Fruit fly (Drosophila melanogaster) whole organism, embryonic: ENCODE results near the gene sing.
A peak's percentile ranks its signal among the peaks of the same experiment; 100 is the strongest.

Experiments used
- B-H2 ChIP-seq: fragments of 200-800 bp; sonication (Bioruptor generic); optimal IDR thresholded peaks from 2 replicates; lab custom pipeline; 2018; ENCODE audit warnings: missing biosample characterization, mild to moderate bottlenecking, missing genetic modification characterization
- CG11723 ChIP-seq: fragments of 200-800 bp; sonication (Bioruptor generic); optimal IDR thresholded peaks from 2 replicates; lab custom pipeline; 2017; ENCODE audit warnings: missing biosample characterization, mild to moderate bottlenecking, missing genetic modification characterization
- CG12744 ChIP-seq: fragments of 200-800 bp; sonication (Bioruptor generic); optimal IDR thresholded peaks from 2 replicates; lab custom pipeline; 2016; ENCODE audit warnings: missing biosample characterization, missing genetic modification characterization
- CG13624 ChIP-seq: fragments of 200-800 bp; sonication (Bioruptor generic); optimal IDR thresholded peaks from 2 replicates; lab custom pipeline; 2016; ENCODE audit warnings: missing biosample characterization, missing genetic modification characterization
- CG14710 ChIP-seq: fragments of 200-800 bp; sonication (Bioruptor generic); optimal IDR thresholded peaks from 3 replicates; lab custom pipeline; 2019; ENCODE audit warnings: missing biosample characterization, mild to moderate bottlenecking, missing genetic modification characterization, moderate library complexity
- CG1529 ChIP-seq: fragments of 200-800 bp; sonication (Bioruptor generic); optimal IDR thresholded peaks from 3 replicates; lab custom pipeline; 2018; ENCODE audit warnings: missing biosample characterization, missing genetic modification characterization
- CG15514 ChIP-seq: fragments of 200-800 bp; sonication (Bioruptor generic); optimal IDR thresholded peaks from 3 replicates; lab custom pipeline; 2017; ENCODE audit warnings: missing biosample characterization, missing genetic modification characterization, mild to moderate bottlenecking, moderate library complexity, missing genetic modification reagents
- CG1647 ChIP-seq: fragments of 200-800 bp; sonication (Bioruptor generic); optimal IDR thresholded peaks from 3 replicates; lab custom pipeline; 2016; ENCODE audit warnings: missing biosample characterization, missing genetic modification characterization
- CG16779 ChIP-seq: fragments of 200-800 bp; sonication (Bioruptor generic); IDR thresholded peaks from 2 replicates; pipeline ENCODE4 v1.3.6; 2022; ENCODE audit warnings: missing biosample characterization, missing genetic modification characterization
- CG16813 ChIP-seq: fragments of 200-800 bp; sonication (Bioruptor generic); IDR thresholded peaks from 3 replicates; pipeline ENCODE4 v1.3.6; 2022; ENCODE audit warnings: missing biosample characterization, missing genetic modification characterization; ENCODE audit not compliant: partially characterized antibody
- CG18262 ChIP-seq: fragments of 200-800 bp; optimal IDR thresholded peaks from 3 replicates; lab custom pipeline; 2019; ENCODE audit warnings: missing biosample characterization, mild to moderate bottlenecking, missing genetic modification characterization, moderate library complexity
- CG2678 ChIP-seq: fragments of 200-800 bp; sonication (Bioruptor generic); optimal IDR thresholded peaks from 3 replicates; lab custom pipeline; 2019; ENCODE audit warnings: missing biosample characterization, mild to moderate bottlenecking, missing genetic modification characterization, moderate library complexity
- CG3995 ChIP-seq: fragments of 200-800 bp; sonication (Bioruptor generic); optimal IDR thresholded peaks from 3 replicates; lab custom pipeline; 2016; ENCODE audit warnings: missing biosample characterization, missing genetic modification characterization
- CG42726 ChIP-seq: fragments of 200-800 bp; sonication (Bioruptor generic); IDR thresholded peaks from 2 replicates; pipeline ENCODE4 v1.3.6; 2022; ENCODE audit warnings: missing biosample characterization, missing genetic modification characterization; ENCODE audit not compliant: partially characterized antibody
- CG7987 ChIP-seq: fragments of 200-800 bp; sonication (Bioruptor generic); optimal IDR thresholded peaks from 2 replicates; lab custom pipeline; 2018; ENCODE audit warnings: missing biosample characterization, mild to moderate bottlenecking, missing genetic modification characterization, moderate library complexity
- CG9797 ChIP-seq: fragments of 200-800 bp; sonication (Bioruptor generic); optimal IDR thresholded peaks from 3 replicates; lab custom pipeline; 2018; ENCODE audit warnings: missing biosample characterization, mild to moderate bottlenecking, missing genetic modification characterization
- CTCF ChIP-seq: fragments of 200-800 bp; sonication (Bioruptor generic); optimal IDR thresholded peaks from 2 replicates; lab custom pipeline; 2017; ENCODE audit warnings: missing biosample characterization, mild to moderate bottlenecking, missing genetic modification characterization, moderate library complexity
- Dek ChIP-seq: fragments of 200-800 bp; sonication (Bioruptor generic); optimal IDR thresholded peaks from 3 replicates; lab custom pipeline; 2019; ENCODE audit warnings: missing biosample characterization, mild to moderate bottlenecking, missing genetic modification characterization, moderate library complexity
- Dll ChIP-seq: fragments of 200-800 bp; sonication (Bioruptor generic); IDR thresholded peaks from 4 replicates; pipeline ENCODE4 v1.3.6; 2022; ENCODE audit warnings: missing biosample characterization, missing genetic modification characterization; ENCODE audit not compliant: partially characterized antibody
- Dp ChIP-seq: fragments of 200-800 bp; sonication (Bioruptor generic); optimal IDR thresholded peaks from 2 replicates; lab custom pipeline; 2018; ENCODE audit warnings: missing biosample characterization, mild to moderate bottlenecking, missing genetic modification characterization, moderate library complexity
- Dref ChIP-seq: fragments of 200-800 bp; sonication (Bioruptor generic); IDR thresholded peaks from 2 replicates; pipeline ENCODE4 v1.3.6; 2022; ENCODE audit warnings: missing biosample characterization, missing genetic modification characterization
- Ets97D ChIP-seq: fragments of 200-800 bp; sonication (Bioruptor generic); optimal IDR thresholded peaks from 3 replicates; lab custom pipeline; 2016; ENCODE audit warnings: missing biosample characterization, missing genetic modification characterization
- MBD-R2 ChIP-seq: fragments of 200-800 bp; sonication (Bioruptor generic); IDR thresholded peaks from 2 replicates; pipeline ENCODE4 v1.3.6; 2022; ENCODE audit warnings: missing biosample characterization, missing genetic modification characterization
- Nf-YA ChIP-seq: fragments of 200-800 bp; sonication (Bioruptor generic); IDR thresholded peaks from 2 replicates; pipeline ENCODE4 v1.3.6; 2022; ENCODE audit warnings: missing biosample characterization, missing genetic modification characterization
- NfI ChIP-seq: fragments of 200-800 bp; sonication (Bioruptor generic); optimal IDR thresholded peaks from 3 replicates; lab custom pipeline; 2018; ENCODE audit warnings: missing biosample characterization, mild to moderate bottlenecking, missing genetic modification characterization, moderate library complexity
- Opbp ChIP-seq: fragments of 200-800 bp; sonication (Bioruptor generic); IDR thresholded peaks from 3 replicates; pipeline ENCODE4 v1.3.6; 2022; ENCODE audit warnings: missing biosample characterization, missing genetic modification characterization; ENCODE audit not compliant: partially characterized antibody
- Vsx1 ChIP-seq: fragments of 200-800 bp; sonication (Bioruptor generic); optimal IDR thresholded peaks from 2 replicates; lab custom pipeline; 2017; ENCODE audit warnings: missing biosample characterization, mild to moderate bottlenecking, missing genetic modification characterization, missing genetic modification reagents
- amos ChIP-seq: fragments of 200-800 bp; sonication (Bioruptor generic); IDR thresholded peaks from 2 replicates; pipeline ENCODE4 v1.3.6; 2022; ENCODE audit warnings: missing biosample characterization, missing genetic modification characterization; ENCODE audit not compliant: partially characterized antibody
- bbx ChIP-seq: fragments of 200-800 bp; sonication (Bioruptor generic); IDR thresholded peaks from 2 replicates; pipeline ENCODE4 v1.3.6; 2022; ENCODE audit warnings: missing biosample characterization, missing genetic modification characterization; ENCODE audit not compliant: partially characterized antibody
- chinmo ChIP-seq: fragments of 200-800 bp; sonication (Bioruptor generic); IDR thresholded peaks from 4 replicates; pipeline ENCODE4 v1.3.6; 2022; ENCODE audit warnings: missing biosample characterization, missing genetic modification characterization; ENCODE audit not compliant: partially characterized antibody
- gfzf ChIP-seq: fragments of 200-800 bp; sonication (Bioruptor generic); optimal IDR thresholded peaks from 2 replicates; lab custom pipeline; 2016; ENCODE audit warnings: missing biosample characterization, mild to moderate bottlenecking, missing genetic modification characterization, moderate library complexity
- hbn ChIP-seq: fragments of 200-800 bp; sonication (Bioruptor generic); IDR thresholded peaks from 2 replicates; pipeline ENCODE4 v1.3.6; 2022; ENCODE audit warnings: missing biosample characterization, missing genetic modification characterization; ENCODE audit not compliant: partially characterized antibody
- inv ChIP-seq: fragments of 200-800 bp; sonication (Bioruptor generic); IDR thresholded peaks from 2 replicates; pipeline ENCODE4 v1.3.6; 2022; ENCODE audit warnings: missing biosample characterization, missing genetic modification characterization; ENCODE audit not compliant: partially characterized antibody
- jigr1 ChIP-seq: fragments of 200-800 bp; sonication (Bioruptor generic); IDR thresholded peaks from 3 replicates; pipeline ENCODE4 v1.3.6; 2022; ENCODE audit warnings: missing biosample characterization, missing genetic modification characterization
- lab ChIP-seq: fragments of 200-800 bp; sonication (Bioruptor generic); optimal IDR thresholded peaks from 3 replicates; lab custom pipeline; 2017; ENCODE audit warnings: missing biosample characterization, missing genetic modification characterization, mild to moderate bottlenecking, moderate library complexity, missing genetic modification reagents
- mam ChIP-seq: fragments of 200-800 bp; sonication (Bioruptor generic); optimal IDR thresholded peaks from 3 replicates; lab custom pipeline; 2016; ENCODE audit warnings: missing biosample characterization, missing genetic modification characterization
- nmo ChIP-seq: fragments of 200-800 bp; sonication (Bioruptor generic); optimal IDR thresholded peaks from 2 replicates; lab custom pipeline; 2018; ENCODE audit warnings: missing biosample characterization, mild to moderate bottlenecking, missing genetic modification characterization, moderate library complexity
- oc ChIP-seq: fragments of 200-800 bp; sonication (Bioruptor generic); optimal IDR thresholded peaks from 2 replicates; lab custom pipeline; 2018; ENCODE audit warnings: missing biosample characterization, mild to moderate bottlenecking, missing genetic modification characterization, moderate library complexity
- org-1 ChIP-seq: fragments of 200-800 bp; sonication (Bioruptor generic); optimal IDR thresholded peaks from 2 replicates; lab custom pipeline; 2017; ENCODE audit warnings: missing biosample characterization, missing genetic modification characterization
- pfk ChIP-seq: fragments of 200-800 bp; sonication (Bioruptor generic); optimal IDR thresholded peaks from 2 replicates; lab custom pipeline; 2018; ENCODE audit warnings: missing biosample characterization, mild to moderate bottlenecking, missing genetic modification characterization, moderate library complexity
- sima ChIP-seq: fragments of 200-800 bp; sonication (Bioruptor generic); optimal IDR thresholded peaks from 2 replicates; lab custom pipeline; 2016; ENCODE audit warnings: missing biosample characterization, missing genetic modification characterization
- sob ChIP-seq: fragments of 200-800 bp; sonication (Bioruptor generic); IDR thresholded peaks from 2 replicates; pipeline ENCODE4 v1.3.6; 2022; ENCODE audit warnings: missing biosample characterization, missing genetic modification characterization
- stwl ChIP-seq: fragments of 200-800 bp; sonication (Bioruptor generic); optimal IDR thresholded peaks from 3 replicates; lab custom pipeline; 2018; ENCODE audit warnings: missing biosample characterization, mild to moderate bottlenecking, missing genetic modification characterization, moderate library complexity
- trem ChIP-seq: fragments of 200-800 bp; optimal IDR thresholded peaks from 3 replicates; lab custom pipeline; 2019; ENCODE audit warnings: missing biosample characterization, mild to moderate bottlenecking, missing genetic modification characterization, moderate library complexity
- yki ChIP-seq: fragments of >200 bp; optimal IDR thresholded peaks from 3 replicates; lab custom pipeline; 2018
- zen2 ChIP-seq: fragments of 200-800 bp; sonication (Bioruptor generic); IDR thresholded peaks from 3 replicates; pipeline ENCODE4 v1.3.6; 2022; ENCODE audit warnings: missing biosample characterization, missing genetic modification characterization; ENCODE audit not compliant: partially characterized antibody

The sing gene

dm6 chrX:16650078-16651063, 28.7 kb upstream of the sing start (continued):
- TF ChIP-seq CG1529 (GFP tag; lab: Kevin White, UChicago), result no peak
- no peak for TF ChIP-seq CG14710
- peak; percentile 34 for TF ChIP-seq CG18262 (tag; lab: Kevin White, UChicago)
- TF ChIP-seq org-1 (GFP tag; lab: Kevin White, UChicago), result peak; percentile 57
- no peak for TF ChIP-seq sima (GFP tag; lab: Kevin White, UChicago)
- no peak for TF ChIP-seq CG12744 (GFP tag; lab: Kevin White, UChicago)
- TF ChIP-seq NfI (GFP tag; lab: Kevin White, UChicago), result no peak
- no peak for TF ChIP-seq CG16779

DNA sequence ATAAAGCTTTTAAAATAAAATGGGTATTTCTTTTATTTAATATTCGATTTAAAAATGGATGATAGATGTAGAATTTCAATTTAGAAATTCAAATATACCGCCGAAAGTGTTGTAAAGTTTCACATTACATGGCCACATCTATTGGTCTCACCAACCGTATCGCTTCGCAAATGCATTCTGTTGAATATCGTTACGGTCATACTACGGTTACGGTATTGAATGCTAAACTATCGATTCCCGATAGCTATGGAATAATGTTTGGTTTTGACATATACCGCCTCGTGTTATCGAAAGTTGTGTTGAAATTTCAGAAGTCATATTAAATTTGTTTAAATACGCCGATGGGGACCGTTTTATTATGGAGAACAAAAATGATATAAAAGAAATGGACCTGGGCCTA, 28.0 kb upstream of the sing start, which contains the start of the genes CG32573 and CG42512:
TSS of gene CG32573 (plus strand) at position 279 of the 400 bp plus-strand sequence.
TSS of gene CG42512 (plus strand) at position 279 of the 400 bp plus-strand sequence.
- peak; percentile 23 for TF ChIP-seq nmo (GFP tag; lab: Kevin White, UChicago)
- no peak for TF ChIP-seq Nf-YA (GFP tag; lab: Robert Waterston, UW)
- peak; percentile 40 for TF ChIP-seq MBD-R2
- TF ChIP-seq B-H2 (GFP tag; lab: Kevin White, UChicago), result peak; percentile 43
- peak; percentile 4; the same call in 1 of the 2 replicates for TF ChIP-seq CG42726
- TF ChIP-seq mam (GFP tag; lab: Kevin White, UChicago), result peak; percentile 13
- peak; percentile 90 for TF ChIP-seq chinmo (GFP tag; lab: Robert Waterston, UW)
- TF ChIP-seq lab (GFP tag; lab: Kevin White, UChicago), result no peak
- TF ChIP-seq oc (tag; lab: Kevin White, UChicago), result no peak
- peak; percentile 26 for TF ChIP-seq CG3995
- no peak for TF ChIP-seq CG11723 (GFP tag; lab: Kevin White, UChicago)
- peak; percentile 44; the same call in 1 of the 2 replicates for TF ChIP-seq inv
- TF ChIP-seq sob (GFP tag; lab: Robert Waterston, UW), result 0 out of 2 replicates have a peak, but pooled peaks have one; percentile 23
- no peak for TF ChIP-seq jigr1 (GFP tag; lab: Robert Waterston, UW)
- no peak for TF ChIP-seq yki (lab: Kevin White, UChicago)
- TF ChIP-seq Vsx1 (GFP tag; lab: Kevin White, UChicago), result no peak
- peak; percentile 63 for TF ChIP-seq hbn (GFP tag; lab: Robert Waterston, UW)
- no peak for TF ChIP-seq Dek (tag; lab: Kevin White, UChicago)
- peak; percentile 63 for TF ChIP-seq CG14710
- TF ChIP-seq CG9797, result peak; percentile 78
- no peak for TF ChIP-seq pfk (GFP tag; lab: Kevin White, UChicago)
- TF ChIP-seq Ets97D, result peak; percentile 71
- peak; percentile 69 for TF ChIP-seq zen2
- TF ChIP-seq gfzf (GFP tag; lab: Kevin White, UChicago), result peak; percentile 84
- peak; percentile 1 for TF ChIP-seq CG13624 (GFP tag; lab: Kevin White, UChicago)
- peak; percentile 61 for TF ChIP-seq CG15514 (GFP tag; lab: Kevin White, UChicago)
- TF ChIP-seq Opbp (GFP tag; lab: Robert Waterston, UW), result peak; percentile 84; the same call in 2 of the 3 replicates
- TF ChIP-seq CTCF (GFP tag; lab: Kevin White, UChicago), result peak; percentile 38
- TF ChIP-seq amos (GFP tag; lab: Robert Waterston, UW), result peak; percentile 75
- no peak for TF ChIP-seq CG2678 (tag; lab: Kevin White, UChicago)
- peak; percentile 11 for TF ChIP-seq CG1647 (GFP tag; lab: Kevin White, UChicago)
- no peak for TF ChIP-seq CG7987 (GFP tag; lab: Kevin White, UChicago)
- peak; percentile 75 for TF ChIP-seq Dll (GFP tag; lab: Robert Waterston, UW)
- TF ChIP-seq stwl, result peak; percentile 95
- peak; percentile 78 for TF ChIP-seq bbx
- peak; percentile 67 for TF ChIP-seq CG16813 (GFP tag; lab: Robert Waterston, UW)
- TF ChIP-seq Dp (GFP tag; lab: Kevin White, UChicago), result peak; percentile 95
- TF ChIP-seq Dref, result peak; percentile 77
- TF ChIP-seq trem (tag; lab: Kevin White, UChicago), result peak; percentile 41
